Worm (Caenorhabditis elegans): ENCODE data around the gene gpch-1.

gpch-1 gene

ce11 chrIII:4415135-4415534 lies 6.8 kb downstream of the gpch-1 start, which contains the start of gene R07E5.11:
Gene R07E5.11, minus strand, starts transcription at chrIII:4415235.
- no peak for TF ChIP-seq daf-12 (tag; optimal IDR thresholded peaks at IDR 0.05)
- no peak for TF ChIP-seq zag-1 (tag; optimal IDR thresholded peaks at IDR 0.05)
- TF ChIP-seq ama-1 (optimal IDR thresholded peaks at IDR 0.05): no peak
- no peak for TF ChIP-seq ceh-9 (tag; optimal IDR thresholded peaks at IDR 0.05)
- no peak for TF ChIP-seq elt-1 (tag; optimal IDR thresholded peaks at IDR 0.05)
- no peak for TF ChIP-seq snpc-4 (tag; optimal IDR thresholded peaks at IDR 0.05)
- no peak for TF ChIP-seq mml-1 (tag; optimal IDR thresholded peaks at IDR 0.05)
- no peak for TF ChIP-seq fos-1 (tag; optimal IDR thresholded peaks at IDR 0.05)
- TF ChIP-seq aly-2 (tag; optimal IDR thresholded peaks at IDR 0.05): no peak
- no peak for TF ChIP-seq mdl-1 (tag; optimal IDR thresholded peaks at IDR 0.05)

ce11 chrIII:4417956-4418355 lies 9.6 kb downstream of the gpch-1 start, which contains the start of the genes R07E5.19 and pdcd-2:
Gene R07E5.19, minus strand, starts transcription at chrIII:4418056.
Gene pdcd-2, minus strand, starts transcription at chrIII:4418057.
- no peak for TF ChIP-seq elt-2 (tag; optimal IDR thresholded peaks at IDR 0.05)
- no peak for TF ChIP-seq ZK546.5 (tag; optimal IDR thresholded peaks at IDR 0.05)
- TF ChIP-seq zag-1 (tag; optimal IDR thresholded peaks at IDR 0.05): no peak
- no peak for TF ChIP-seq nhr-67 (tag; optimal IDR thresholded peaks at IDR 0.05)
- no peak for TF ChIP-seq nhr-25 (tag; optimal IDR thresholded peaks at IDR 0.05)
- no peak for TF ChIP-seq ztf-11 (tag; optimal IDR thresholded peaks at IDR 0.05)
- TF ChIP-seq nhr-12 (tag; optimal IDR thresholded peaks at IDR 0.05): no peak

DNA sequence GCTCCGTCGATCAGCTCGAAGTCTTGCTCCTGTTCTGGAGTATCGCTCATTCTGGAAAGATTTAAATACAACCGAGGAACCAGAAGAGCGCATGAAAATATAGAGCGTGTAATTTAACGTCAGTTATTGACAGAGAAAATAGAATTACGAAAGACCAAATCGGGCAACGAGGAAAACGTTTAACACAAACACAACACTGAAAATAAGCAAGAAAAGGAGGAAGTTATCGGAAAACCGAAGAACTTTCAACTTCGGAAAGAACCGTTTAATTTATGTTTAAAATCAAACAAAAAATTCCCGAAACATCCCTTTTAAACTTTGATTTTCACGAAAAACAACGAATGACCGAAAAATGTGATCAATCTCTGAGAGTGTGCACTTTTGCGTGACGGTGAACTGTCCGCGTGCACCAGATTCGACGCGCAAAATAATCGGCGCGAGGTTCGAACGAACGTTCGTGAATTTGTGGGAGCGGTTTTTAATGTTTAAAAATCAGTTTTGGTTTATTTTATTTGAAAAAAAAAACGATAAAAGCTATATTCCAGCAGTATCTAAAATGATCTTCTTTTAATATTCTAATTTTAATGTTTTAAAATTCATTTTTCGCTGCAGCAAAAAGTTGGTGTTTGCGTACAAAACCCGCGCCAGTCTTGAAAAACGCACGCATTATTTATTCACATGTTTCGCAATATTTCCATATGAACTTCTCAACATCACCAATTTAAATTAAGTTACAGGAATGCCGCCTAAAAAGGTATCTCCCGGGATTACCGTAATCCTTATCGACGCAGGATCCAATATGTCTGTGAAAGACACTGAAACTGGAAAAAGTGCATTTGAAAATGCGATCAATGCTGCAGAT lies 11.0 kb downstream of the gpch-1 start, which contains the start of the genes R07E5.7 and cku-80:
TSS of gene R07E5.7 (minus strand) at position 51 of the 862 bp plus-strand sequence.
TSS of gene cku-80 (plus strand) at position 732 of the 862 bp plus-strand sequence.
- TF ChIP-seq ztf-4 (tag; optimal IDR thresholded peaks at IDR 0.05): no peak
- TF ChIP-seq ceh-82 (tag; optimal IDR thresholded peaks at IDR 0.05): no peak
- no peak for TF ChIP-seq nhr-76 (tag; optimal IDR thresholded peaks at IDR 0.05)
- TF ChIP-seq pqm-1 (tag; optimal IDR thresholded peaks at IDR 0.05): no peak
- no peak for TF ChIP-seq elt-3 (tag; optimal IDR thresholded peaks at IDR 0.05)
- TF ChIP-seq egl-27 (tag; optimal IDR thresholded peaks at IDR 0.05): no peak
- no peak for TF ChIP-seq nhr-67 (tag; optimal IDR thresholded peaks at IDR 0.05)
- TF ChIP-seq ceh-28 (tag; optimal IDR thresholded peaks at IDR 0.05): no peak
- TF ChIP-seq zag-1 (tag; optimal IDR thresholded peaks at IDR 0.05): no peak
- no peak for TF ChIP-seq unc-39 (tag; optimal IDR thresholded peaks at IDR 0.05)
- TF ChIP-seq R02D3.7 (tag; optimal IDR thresholded peaks at IDR 0.05): peak; percentile 26
- TF ChIP-seq nfya-1 (tag; optimal IDR thresholded peaks at IDR 0.05; ENCODE audit: insufficient read depth): peak; percentile 65
- no peak for TF ChIP-seq lsy-12 (tag; optimal IDR thresholded peaks at IDR 0.05)
- no peak for TF ChIP-seq eor-1 (tag; optimal IDR thresholded peaks at IDR 0.05)
- TF ChIP-seq mdl-1 (tag; optimal IDR thresholded peaks at IDR 0.05): no peak
- no peak for TF ChIP-seq nhr-77 (tag; optimal IDR thresholded peaks at IDR 0.05)
- peak; percentile 50 for TF ChIP-seq elt-2 (tag; optimal IDR thresholded peaks at IDR 0.05)
- TF ChIP-seq fkh-2 (tag; optimal IDR thresholded peaks at IDR 0.05): no peak
- TF ChIP-seq aly-2 (tag; optimal IDR thresholded peaks at IDR 0.05): no peak
- no peak for TF ChIP-seq ZK546.5 (tag; optimal IDR thresholded peaks at IDR 0.05)
- peak; percentile 15 for TF ChIP-seq nhr-25 (tag; optimal IDR thresholded peaks at IDR 0.05)
- TF ChIP-seq lin-15B (tag; optimal IDR thresholded peaks at IDR 0.05): peak; percentile 75
- TF ChIP-seq ama-1 (optimal IDR thresholded peaks at IDR 0.05): peak; percentile 17
- TF ChIP-seq nhr-237 (tag; optimal IDR thresholded peaks at IDR 0.05): no peak
- peak; percentile 66 for TF ChIP-seq nhr-23 (tag; optimal IDR thresholded peaks at IDR 0.05)
- no peak for TF ChIP-seq elt-1 (tag; optimal IDR thresholded peaks at IDR 0.05)
- TF ChIP-seq egl-5 (tag; optimal IDR thresholded peaks at IDR 0.05): no peak
- TF ChIP-seq tbx-2 (tag; optimal IDR thresholded peaks at IDR 0.05): no peak
- TF ChIP-seq nhr-12 (tag; optimal IDR thresholded peaks at IDR 0.05): no peak
- peak; percentile 50 for TF ChIP-seq hmg-11 (tag; optimal IDR thresholded peaks at IDR 0.05)
- TF ChIP-seq pha-4 (tag; optimal IDR thresholded peaks at IDR 0.05): peak; percentile 55
- no peak for TF ChIP-seq ceh-9 (tag; optimal IDR thresholded peaks at IDR 0.05)
- TF ChIP-seq nhr-28 (tag; optimal IDR thresholded peaks at IDR 0.05): no peak
- TF ChIP-seq lin-39 (tag; optimal IDR thresholded peaks at IDR 0.05): no peak
- peak; percentile 60 for TF ChIP-seq snpc-4 (tag; optimal IDR thresholded peaks at IDR 0.05)
- peak; percentile 29 for TF ChIP-seq skn-1 (tag; optimal IDR thresholded peaks at IDR 0.05)
- TF ChIP-seq ceh-16 (tag; optimal IDR thresholded peaks at IDR 0.05): no peak
- TF ChIP-seq nhr-43 (tag; optimal IDR thresholded peaks at IDR 0.05; ENCODE audit: poor library complexity, severe bottlenecking): peak; percentile 28
- no peak for TF ChIP-seq daf-12 (tag; optimal IDR thresholded peaks at IDR 0.05)
- no peak for TF ChIP-seq nhr-11 (tag; optimal IDR thresholded peaks at IDR 0.05)
- no peak for TF ChIP-seq jun-1 (tag; optimal IDR thresholded peaks at IDR 0.05)
- TF ChIP-seq ztf-11 (tag; optimal IDR thresholded peaks at IDR 0.05): no peak
- no peak for TF ChIP-seq sea-2 (GFP tag; optimal IDR thresholded peaks at IDR 0.05)
- no peak for TF ChIP-seq mml-1 (tag; optimal IDR thresholded peaks at IDR 0.05)
- TF ChIP-seq unc-62 (GFP tag; optimal IDR thresholded peaks at IDR 0.05): no peak
- no peak for TF ChIP-seq fos-1 (tag; optimal IDR thresholded peaks at IDR 0.05)

Data from whole organism, L3 larva.